Worm (Caenorhabditis elegans) whole organism, L3 larva: Measurements from ENCODE around the gene cnc-10.

Experiments
- R02D3.7 ChIP-seq: fragments of 150-350 bp; optimal IDR thresholded peaks from 2 replicates; lab custom pipeline; 2014; ENCODE audit warnings: missing biosample characterization, missing genetic modification characterization
- ama-1 ChIP-seq: fragments of 150-350 bp; optimal IDR thresholded peaks from 2 replicates; lab custom pipeline; 2018
- ceh-28 ChIP-seq: fragments of 150-350 bp; optimal IDR thresholded peaks from 2 replicates; lab custom pipeline; 2014; ENCODE audit warnings: missing biosample characterization, missing genetic modification reagents, missing genetic modification characterization
- daf-12 ChIP-seq: fragments of 150-350 bp; optimal IDR thresholded peaks from 2 replicates; lab custom pipeline; 2014; ENCODE audit warnings: missing biosample characterization, missing genetic modification reagents, missing genetic modification characterization
- fos-1 ChIP-seq: fragments of 150-350 bp; optimal IDR thresholded peaks from 2 replicates; lab custom pipeline; 2014; ENCODE audit warnings: missing biosample characterization, missing genetic modification characterization
- mdl-1 ChIP-seq: fragments of 150-350 bp; optimal IDR thresholded peaks from 2 replicates; lab custom pipeline; 2014; ENCODE audit warnings: missing biosample characterization, missing genetic modification characterization
- nhr-12 ChIP-seq: fragments of 150-350 bp; optimal IDR thresholded peaks from 2 replicates; lab custom pipeline; 2014; ENCODE audit warnings: missing biosample characterization, missing genetic modification characterization
- nhr-76 ChIP-seq: fragments of 150-350 bp; sonication (generic microtip); optimal IDR thresholded peaks from 5 replicates; lab custom pipeline; 2014; ENCODE audit warnings: missing biosample characterization, missing genetic modification characterization
- pha-4 ChIP-seq: fragments of 150-350 bp; optimal IDR thresholded peaks from 2 replicates; lab custom pipeline; 2014; ENCODE audit warnings: missing biosample characterization, missing genetic modification reagents, missing genetic modification characterization
- snpc-4 ChIP-seq: fragments of 150-350 bp; optimal IDR thresholded peaks from 2 replicates; lab custom pipeline; 2014; ENCODE audit warnings: missing biosample characterization, missing genetic modification characterization
- tbx-2 ChIP-seq: sonication (generic microtip); optimal IDR thresholded peaks from 2 replicates; lab custom pipeline; 2016; ENCODE audit warnings: mild to moderate bottlenecking, missing genetic modification characterization, missing compliant biosample characterization
- unc-39 ChIP-seq: sonication (generic microtip); optimal IDR thresholded peaks from 4 replicates; lab custom pipeline; 2017; ENCODE audit warnings: missing biosample characterization, missing genetic modification characterization

DNA sequence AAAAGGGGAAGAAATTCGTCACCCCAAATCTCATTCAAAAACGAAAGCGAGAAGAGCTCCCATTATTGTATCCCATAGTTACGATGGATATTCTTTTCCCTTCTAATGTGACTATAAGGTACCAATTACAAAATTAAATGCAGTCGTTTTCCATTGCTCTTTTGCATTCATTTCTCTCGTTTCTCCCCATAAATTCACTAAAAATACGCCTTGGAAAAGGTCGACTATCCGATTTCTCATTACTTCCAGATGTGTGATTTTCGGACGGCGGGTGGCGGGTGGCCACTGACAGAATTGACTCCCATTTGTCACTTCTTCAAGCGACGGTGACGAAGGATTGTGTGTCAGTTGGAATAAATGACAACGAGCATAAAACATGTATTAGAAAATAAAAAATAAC, 49.5 kb upstream of the cnc-10 start:
- TF ChIP-seq tbx-2 (tag; lab: Kevin White, UChicago) (no peak), ceh-28 (no peak), nhr-12 (no peak), nhr-76 (no peak), mdl-1 (tag; lab: Kevin White, UChicago) (no peak), snpc-4 (no peak), daf-12 (tag; lab: Kevin White, UChicago) (no peak), ama-1 (lab: Kevin White, UChicago) (no peak), unc-39 (no peak), pha-4 (tag; lab: Kevin White, UChicago) (no peak), R02D3.7 (tag; lab: Kevin White, UChicago) (no peak), fos-1 (no peak)
